Worm (Caenorhabditis elegans) whole organism, young adult: ENCODE results near the gene T16G12.4.

Source experiments
- B0019.2 ChIP-seq: fragments of 200-800 bp; sonication (Bioruptor generic); conservative IDR thresholded peaks from 2 replicates; pipeline ENCODE4 v1.3.6; 2022; ENCODE audit warnings: missing genetic modification reagents, missing genetic modification characterization, missing compliant biosample characterization
- B0035.1 ChIP-seq: sonication (generic microtip); optimal IDR thresholded peaks from 2 replicates; lab custom pipeline; 2016; ENCODE audit warnings: missing genetic modification characterization, mild to moderate bottlenecking, missing compliant biosample characterization, missing genotype, missing genetic modification reagents
- C06A6.2 ChIP-seq: fragments of 200-800 bp; sonication (Bioruptor generic); conservative IDR thresholded peaks from 2 replicates; pipeline ENCODE4 v1.3.6; 2022; ENCODE audit warnings: missing genetic modification characterization, missing compliant biosample characterization
- D2030.7 ChIP-seq: fragments of 200-800 bp; sonication (Bioruptor generic); IDR thresholded peaks from 2 replicates; pipeline ENCODE4 v1.3.6; 2022; ENCODE audit warnings: missing genetic modification reagents, missing genetic modification characterization, missing compliant biosample characterization
- F37B4.10 ChIP-seq: fragments of 200-800 bp; sonication (Bioruptor generic); IDR thresholded peaks from 2 replicates; pipeline ENCODE4 v1.3.6; 2022; ENCODE audit warnings: missing genetic modification characterization, missing compliant biosample characterization
- F57A8.1 ChIP-seq: fragments of 200-800 bp; sonication (Bioruptor generic); optimal IDR thresholded peaks from 2 replicates; lab custom pipeline; 2018; ENCODE audit warnings: mild to moderate bottlenecking, missing genetic modification characterization, moderate library complexity, missing compliant biosample characterization
- K11D2.4 ChIP-seq: fragments of 200-800 bp; sonication (Bioruptor generic); IDR thresholded peaks from 2 replicates; pipeline ENCODE4 v1.3.6; 2022; ENCODE audit warnings: missing genetic modification reagents, missing genetic modification characterization, missing compliant biosample characterization
- Y53G8AR.9 ChIP-seq: fragments of 200-800 bp; sonication (Bioruptor generic); conservative IDR thresholded peaks from 2 replicates; pipeline ENCODE4 v1.3.6; 2022; ENCODE audit warnings: missing genetic modification reagents, missing genetic modification characterization, missing compliant biosample characterization
- attf-3 ChIP-seq: fragments of 200-800 bp; sonication (Bioruptor generic); conservative IDR thresholded peaks from 2 replicates; pipeline ENCODE4 v1.3.6; 2022; ENCODE audit warnings: missing genetic modification reagents, missing genetic modification characterization, missing compliant biosample characterization
- bed-1 ChIP-seq: fragments of 200-800 bp; sonication (Bioruptor generic); IDR thresholded peaks from 2 replicates; pipeline ENCODE4 v1.3.6; 2022; ENCODE audit warnings: missing genetic modification reagents, missing genetic modification characterization, missing compliant biosample characterization
- die-1 ChIP-seq: sonication (generic microtip); optimal IDR thresholded peaks from 2 replicates; lab custom pipeline; 2016; ENCODE audit warnings: missing genotype, mild to moderate bottlenecking, missing genetic modification characterization, missing compliant biosample characterization
- fkh-3 ChIP-seq: sonication (generic microtip); optimal IDR thresholded peaks from 2 replicates; lab custom pipeline; 2016; ENCODE audit warnings: mild to moderate bottlenecking, missing genetic modification characterization, missing compliant biosample characterization
- hlh-26 ChIP-seq: fragments of 200-800 bp; sonication (Bioruptor generic); conservative IDR thresholded peaks from 2 replicates; pipeline ENCODE4 v1.3.6; 2022; ENCODE audit warnings: missing genetic modification reagents, missing genetic modification characterization, missing compliant biosample characterization
- madf-10 ChIP-seq: sonication (generic microtip); optimal IDR thresholded peaks from 2 replicates; lab custom pipeline; 2016; ENCODE audit warnings: mild to moderate bottlenecking, missing genetic modification characterization, missing compliant biosample characterization
- somi-1 ChIP-seq: fragments of 200-800 bp; sonication (Bioruptor generic); optimal IDR thresholded peaks from 2 replicates; lab custom pipeline; 2018; ENCODE audit warnings: mild to moderate bottlenecking, missing genetic modification characterization, missing compliant biosample characterization
- zim-3 ChIP-seq: sonication (generic microtip); optimal IDR thresholded peaks from 2 replicates; lab custom pipeline; 2017; ENCODE audit warnings: mild to moderate bottlenecking, missing genetic modification characterization, moderate library complexity, missing compliant biosample characterization
- ztf-25 ChIP-seq: fragments of 200-800 bp; sonication (Bioruptor generic); IDR thresholded peaks from 2 replicates; pipeline ENCODE4 v1.3.6; 2022; ENCODE audit warnings: missing genetic modification reagents, missing genetic modification characterization, missing compliant biosample characterization
- ztf-3 ChIP-seq: fragments of 200-800 bp; sonication (Bioruptor generic); optimal IDR thresholded peaks from 2 replicates; lab custom pipeline; 2018; ENCODE audit warnings: mild to moderate bottlenecking, missing genetic modification characterization, missing compliant biosample characterization

The T16G12.4 gene

DNA sequence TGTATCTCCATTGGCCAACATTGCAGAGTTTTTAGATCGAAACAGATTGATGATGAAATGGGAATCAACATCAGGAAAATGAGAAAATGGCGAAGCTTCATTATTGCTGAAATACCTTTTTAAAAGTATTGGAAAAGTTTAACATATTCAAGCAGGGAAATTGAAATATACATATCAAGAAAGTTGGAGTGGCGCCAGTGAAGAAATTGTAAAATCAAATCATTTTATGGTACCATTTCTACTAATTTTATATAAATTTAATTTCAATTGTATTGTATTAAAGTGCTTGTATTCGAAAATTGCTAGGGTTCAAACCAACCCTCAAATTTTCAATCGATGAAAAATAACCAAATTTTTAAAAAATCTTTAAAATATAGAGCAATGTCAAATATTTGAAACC lies 48.8 kb downstream of the T16G12.4 start, which contains the start of gene srt-55:
Gene srt-55 (minus strand): TSS at position 101 of the 400 bp plus-strand sequence.
- TF ChIP-seq C06A6.2 (no peak), hlh-26 (GFP tag; lab: Robert Waterston, UW) (no peak), ztf-25 (GFP tag; lab: Robert Waterston, UW) (no peak), F37B4.10 (GFP tag; lab: Robert Waterston, UW) (no peak), B0019.2 (GFP tag; lab: Robert Waterston, UW) (no peak), D2030.7 (no peak), Y53G8AR.9 (GFP tag; lab: Robert Waterston, UW) (no peak), K11D2.4 (no peak), F57A8.1 (GFP tag; lab: Kevin White, UChicago) (no peak), die-1 (tag; lab: Kevin White, UChicago) (no peak), madf-10 (tag; lab: Kevin White, UChicago) (no peak), attf-3 (GFP tag; lab: Robert Waterston, UW) (no peak), bed-1 (GFP tag; lab: Robert Waterston, UW) (no peak), somi-1 (GFP tag; lab: Kevin White, UChicago) (no peak), B0035.1 (tag; lab: Kevin White, UChicago) (no peak), ztf-3 (no peak), zim-3 (tag; lab: Kevin White, UChicago) (no peak), fkh-3 (tag; lab: Kevin White, UChicago) (no peak)
- TF ChIP-seq, all 124 proteins: peak for 0
